Fruit fly (Drosophila melanogaster) whole organism, embryonic: ENCODE measurements around the gene CG34039.
A peak's percentile ranks its signal among the peaks of the same experiment; 100 is the strongest.

ENCODE experiments used
- Aef1 ChIP-seq: fragments of 200-800 bp; sonication (Bioruptor generic); IDR thresholded peaks from 3 replicates; pipeline ENCODE4 v1.3.6; 2022; ENCODE audit warnings: missing biosample characterization, missing genetic modification characterization
- Asciz ChIP-seq: fragments of 200-800 bp; sonication (Bioruptor generic); optimal IDR thresholded peaks from 2 replicates; lab custom pipeline; 2017; ENCODE audit warnings: missing biosample characterization, mild to moderate bottlenecking, missing genetic modification characterization, missing genetic modification reagents
- CG10565 ChIP-seq: fragments of 200-800 bp; sonication (Bioruptor generic); optimal IDR thresholded peaks from 3 replicates; lab custom pipeline; 2016; ENCODE audit warnings: missing biosample characterization, mild to moderate bottlenecking, missing genetic modification characterization
- CG10979 ChIP-seq: fragments of 200-800 bp; sonication (Bioruptor generic); optimal IDR thresholded peaks from 2 replicates; lab custom pipeline; 2018; ENCODE audit warnings: missing biosample characterization, mild to moderate bottlenecking, missing genetic modification characterization, moderate library complexity
- CG11093 ChIP-seq: fragments of 200-800 bp; sonication (Bioruptor generic); IDR thresholded peaks from 3 replicates; pipeline ENCODE4 v1.3.6; 2022; ENCODE audit warnings: missing biosample characterization, missing genetic modification characterization
- CG12104 ChIP-seq: fragments of 200-800 bp; sonication (Bioruptor generic); optimal IDR thresholded peaks from 3 replicates; lab custom pipeline; 2016; ENCODE audit warnings: missing biosample characterization, missing genetic modification characterization
- CG12236 ChIP-seq: fragments of 200-800 bp; sonication (Bioruptor generic); optimal IDR thresholded peaks from 2 replicates; lab custom pipeline; 2016; ENCODE audit warnings: missing biosample characterization, missing genetic modification characterization
- CG12942 ChIP-seq: fragments of 200-800 bp; sonication (Bioruptor generic); optimal IDR thresholded peaks from 3 replicates; lab custom pipeline; 2016; ENCODE audit warnings: missing biosample characterization, missing genetic modification characterization
- CG14965 ChIP-seq: fragments of 200-800 bp; sonication (Bioruptor generic); optimal IDR thresholded peaks from 2 replicates; lab custom pipeline; 2016; ENCODE audit warnings: missing biosample characterization, missing genetic modification characterization, borderline replicate concordance
- CG1603 ChIP-seq: fragments of 200-800 bp; sonication (Bioruptor generic); optimal IDR thresholded peaks from 2 replicates; lab custom pipeline; 2019; ENCODE audit warnings: missing biosample characterization, mild to moderate bottlenecking, missing genetic modification characterization, moderate library complexity
- CG17568 ChIP-seq: fragments of 200-800 bp; sonication (Bioruptor generic); optimal IDR thresholded peaks from 2 replicates; lab custom pipeline; 2018; ENCODE audit warnings: missing biosample characterization, mild to moderate bottlenecking, missing genetic modification characterization, moderate library complexity
- CG2875 ChIP-seq: fragments of 200-800 bp; sonication (Bioruptor generic); optimal IDR thresholded peaks from 2 replicates; lab custom pipeline; 2017; ENCODE audit warnings: missing biosample characterization, mild to moderate bottlenecking, missing genetic modification characterization, missing genetic modification reagents
- CG2889 ChIP-seq: fragments of 200-800 bp; sonication (Bioruptor generic); IDR thresholded peaks from 3 replicates; pipeline ENCODE4 v1.3.6; 2022; ENCODE audit warnings: missing biosample characterization, missing genetic modification characterization
- CG31224 ChIP-seq: fragments of 200-800 bp; sonication (Bioruptor generic); IDR thresholded peaks from 2 replicates; pipeline ENCODE4 v1.3.6; 2022; ENCODE audit warnings: missing biosample characterization, missing genetic modification characterization
- CG33213 ChIP-seq: fragments of 200-800 bp; sonication (Bioruptor generic); optimal IDR thresholded peaks from 3 replicates; lab custom pipeline; 2016; ENCODE audit warnings: missing biosample characterization, missing genetic modification characterization
- CG3838 ChIP-seq: fragments of 200-800 bp; sonication (Bioruptor generic); optimal IDR thresholded peaks from 3 replicates; lab custom pipeline; 2016; ENCODE audit warnings: missing biosample characterization, missing genetic modification characterization
- CG3847 ChIP-seq: fragments of 200-800 bp; sonication (Bioruptor generic); IDR thresholded peaks from 2 replicates; pipeline ENCODE4 v1.3.6; 2022; ENCODE audit warnings: missing biosample characterization, missing genetic modification characterization
- CG6791 ChIP-seq: fragments of 200-800 bp; sonication (Bioruptor generic); IDR thresholded peaks from 3 replicates; pipeline ENCODE4 v1.3.6; 2022; ENCODE audit warnings: missing biosample characterization, missing genetic modification characterization; ENCODE audit not compliant: partially characterized antibody
- CG6813 ChIP-seq: fragments of 200-800 bp; sonication (Bioruptor generic); optimal IDR thresholded peaks from 2 replicates; lab custom pipeline; 2017; ENCODE audit warnings: missing biosample characterization, missing genetic modification characterization, mild to moderate bottlenecking, moderate library complexity, missing genetic modification reagents
- CHES-1-like ChIP-seq: fragments of 200-800 bp; sonication (Bioruptor generic); optimal IDR thresholded peaks from 2 replicates; lab custom pipeline; 2016; ENCODE audit warnings: missing biosample characterization, missing genetic modification characterization
- Dbx ChIP-seq: fragments of 200-800 bp; sonication (Bioruptor generic); IDR thresholded peaks from 3 replicates; pipeline ENCODE4 v1.3.6; 2022; ENCODE audit warnings: missing biosample characterization, missing genetic modification characterization
- Doc2 ChIP-seq: fragments of 200-800 bp; sonication (Bioruptor generic); IDR thresholded peaks from 2 replicates; pipeline ENCODE4 v1.3.6; 2022; ENCODE audit warnings: missing biosample characterization, missing genetic modification characterization
- Ets65A ChIP-seq: fragments of 200-800 bp; sonication (Bioruptor generic); peaks from one replicate; lab custom pipeline; 2016; ENCODE audit warnings: missing biosample characterization, missing genetic modification characterization
- Fer1 ChIP-seq: fragments of 200-800 bp; sonication (Bioruptor generic); optimal IDR thresholded peaks from 2 replicates; lab custom pipeline; 2017; ENCODE audit warnings: missing biosample characterization, mild to moderate bottlenecking, missing genetic modification characterization
- HLH4C ChIP-seq: fragments of 200-800 bp; sonication (Bioruptor generic); IDR thresholded peaks from 3 replicates; pipeline ENCODE4 v1.3.6; 2022; ENCODE audit warnings: missing biosample characterization, missing genetic modification characterization; ENCODE audit not compliant: partially characterized antibody
- HLH54F ChIP-seq: fragments of 200-800 bp; sonication (Bioruptor generic); optimal IDR thresholded peaks from 3 replicates; lab custom pipeline; 2016; ENCODE audit warnings: missing biosample characterization, missing genetic modification characterization
- Hand ChIP-seq: fragments of 200-800 bp; sonication (Bioruptor generic); optimal IDR thresholded peaks from 2 replicates; lab custom pipeline; 2017; ENCODE audit warnings: mild to moderate bottlenecking, missing biosample characterization, missing genetic modification reagents, missing genetic modification characterization
- HmgD ChIP-seq: fragments of 200-800 bp; sonication (Bioruptor generic); optimal IDR thresholded peaks from 3 replicates; lab custom pipeline; 2016; ENCODE audit warnings: missing biosample characterization, missing genetic modification characterization
- Hsf ChIP-seq: fragments of 200-800 bp; sonication (Bioruptor generic); optimal IDR thresholded peaks from 3 replicates; lab custom pipeline; 2016; ENCODE audit warnings: missing biosample characterization, missing genetic modification characterization
- Kr ChIP-seq: fragments of 200-800 bp; sonication (Bioruptor generic); optimal IDR thresholded peaks from 2 replicates; lab custom pipeline; 2017; ENCODE audit warnings: missing biosample characterization, mild to moderate bottlenecking, missing genetic modification characterization
- Nf-YA ChIP-seq: fragments of 200-800 bp; sonication (Bioruptor generic); IDR thresholded peaks from 2 replicates; pipeline ENCODE4 v1.3.6; 2022; ENCODE audit warnings: missing biosample characterization, missing genetic modification characterization
- Nf-YC ChIP-seq: fragments of 200-800 bp; optimal IDR thresholded peaks from 3 replicates; lab custom pipeline; 2019; ENCODE audit warnings: missing biosample characterization, mild to moderate bottlenecking, missing genetic modification characterization, moderate library complexity
- Sox100B ChIP-seq: fragments of 200-800 bp; sonication (Bioruptor generic); optimal IDR thresholded peaks from 3 replicates; lab custom pipeline; 2018; ENCODE audit warnings: missing biosample characterization, mild to moderate bottlenecking, missing genetic modification characterization
- TFAM ChIP-seq: fragments of 200-800 bp; sonication (Bioruptor generic); optimal IDR thresholded peaks from 2 replicates; lab custom pipeline; 2017; ENCODE audit warnings: missing biosample characterization, missing genetic modification characterization, inconsistent platforms
- Xbp1 ChIP-seq: fragments of 200-800 bp; sonication (Bioruptor generic); optimal IDR thresholded peaks from 3 replicates; lab custom pipeline; 2016; ENCODE audit warnings: missing biosample characterization, mild to moderate bottlenecking, missing genetic modification characterization
- ap ChIP-seq: fragments of 200-800 bp; sonication (Bioruptor generic); IDR thresholded peaks from 2 replicates; pipeline ENCODE4 v1.3.6; 2022; ENCODE audit warnings: missing biosample characterization, missing genetic modification characterization
- ato ChIP-seq: fragments of 200-800 bp; sonication (Bioruptor generic); IDR thresholded peaks from 2 replicates; pipeline ENCODE4 v1.3.6; 2022; ENCODE audit warnings: missing biosample characterization, missing genetic modification characterization; ENCODE audit not compliant: partially characterized antibody
- ci ChIP-seq: fragments of 200-800 bp; sonication (Bioruptor generic); IDR thresholded peaks from 3 replicates; pipeline ENCODE4 v1.3.6; 2022; ENCODE audit warnings: missing biosample characterization, missing genetic modification characterization
- croc ChIP-seq: fragments of 200-800 bp; sonication (Bioruptor generic); conservative IDR thresholded peaks from 3 replicates; pipeline ENCODE4 v1.3.6; 2022; ENCODE audit warnings: missing biosample characterization, missing genetic modification characterization
- crp ChIP-seq, 2 experiments: fragments of 200-800 bp; sonication (Bioruptor generic); optimal IDR thresholded peaks; 2 replicates in 1 of 2; 3 replicates in 1 of 2; lab custom pipeline; 2017; ENCODE audit warnings: missing biosample characterization in 2 of 2, missing genetic modification characterization in 2 of 2, mild to moderate bottlenecking in 1 of 2, moderate library complexity in 1 of 2
- emc ChIP-seq: fragments of 200-800 bp; sonication (Bioruptor generic); optimal IDR thresholded peaks from 2 replicates; lab custom pipeline; 2016; ENCODE audit warnings: missing biosample characterization, missing genetic modification characterization
- ems ChIP-seq: fragments of 200-800 bp; sonication (Bioruptor generic); optimal IDR thresholded peaks from 3 replicates; lab custom pipeline; 2016; ENCODE audit warnings: missing biosample characterization, missing genetic modification characterization
- grau ChIP-seq: fragments of 200-800 bp; optimal IDR thresholded peaks from 3 replicates; lab custom pipeline; 2019; ENCODE audit warnings: missing biosample characterization, mild to moderate bottlenecking, missing genetic modification characterization, moderate library complexity
- luna ChIP-seq: fragments of 200-800 bp; sonication (Bioruptor generic); optimal IDR thresholded peaks from 2 replicates; lab custom pipeline; 2016; ENCODE audit warnings: missing biosample characterization, missing genetic modification characterization
- p53 ChIP-seq: fragments of 200-800 bp; sonication (Bioruptor generic); optimal IDR thresholded peaks from 2 replicates; lab custom pipeline; 2016; ENCODE audit warnings: missing biosample characterization, missing genetic modification characterization
- pnt ChIP-seq: fragments of 200-800 bp; sonication (Bioruptor generic); optimal IDR thresholded peaks from 3 replicates; lab custom pipeline; 2016; ENCODE audit warnings: missing biosample characterization, missing genetic modification characterization
- scrt ChIP-seq: fragments of 200-800 bp; sonication (Bioruptor generic); optimal IDR thresholded peaks from 2 replicates; lab custom pipeline; 2018; ENCODE audit warnings: missing biosample characterization, mild to moderate bottlenecking, missing genetic modification characterization, moderate library complexity
- so ChIP-seq: fragments of 200-800 bp; sonication (Bioruptor generic); IDR thresholded peaks from 3 replicates; pipeline ENCODE4 v1.3.6; 2022; ENCODE audit warnings: missing biosample characterization, missing genetic modification characterization
- tap ChIP-seq: fragments of 200-800 bp; optimal IDR thresholded peaks from 3 replicates; lab custom pipeline; 2019; ENCODE audit warnings: missing biosample characterization, mild to moderate bottlenecking, missing genetic modification characterization, moderate library complexity
- tna ChIP-seq: fragments of 200-800 bp; sonication (Bioruptor generic); IDR thresholded peaks from 2 replicates; pipeline ENCODE4 v1.3.6; 2022; ENCODE audit warnings: missing biosample characterization, missing genetic modification characterization; ENCODE audit not compliant: partially characterized antibody
- twi ChIP-seq: fragments of 200-800 bp; optimal IDR thresholded peaks from 2 replicates; lab custom pipeline; 2019; ENCODE audit warnings: missing biosample characterization, mild to moderate bottlenecking, missing genetic modification characterization, moderate library complexity

CG34039 gene

dm6 chr3L:14555052-14555451 lies 4.7 kb upstream of the CG34039 start (continued):
- peak; percentile 63 for TF ChIP-seq Kr (GFP tag; lab: Kevin White, UChicago)
- no peak for TF ChIP-seq Xbp1
- TF ChIP-seq CG2889 (GFP tag; lab: Robert Waterston, UW): no peak
- TF ChIP-seq CG33213 (GFP tag; lab: Kevin White, UChicago): no peak
- peak; percentile 1 for TF ChIP-seq CG10979
- no peak for TF ChIP-seq HLH54F (GFP tag; lab: Kevin White, UChicago)
- TF ChIP-seq Doc2 (GFP tag; lab: Robert Waterston, UW): no peak
- TF ChIP-seq grau (tag; lab: Kevin White, UChicago): peak; percentile 88
- no peak for TF ChIP-seq Hand (GFP tag; lab: Kevin White, UChicago)
- TF ChIP-seq Hsf: no peak
- TF ChIP-seq luna: no peak
- no peak for TF ChIP-seq ems (GFP tag; lab: Kevin White, UChicago)
- TF ChIP-seq TFAM (GFP tag; lab: Kevin White, UChicago): no peak
- TF ChIP-seq croc: no peak
- TF ChIP-seq Ets65A: no peak
- no peak for TF ChIP-seq Aef1 (GFP tag; lab: Robert Waterston, UW)
- no peak for TF ChIP-seq CHES-1-like (GFP tag; lab: Kevin White, UChicago)
- TF ChIP-seq pnt (GFP tag; lab: Kevin White, UChicago): no peak
- TF ChIP-seq CG31224 (GFP tag; lab: Robert Waterston, UW): no peak
- peak; percentile 48 for TF ChIP-seq Nf-YC (tag; lab: Kevin White, UChicago)
- TF ChIP-seq Sox100B (GFP tag; lab: Kevin White, UChicago): peak; percentile 36
- TF ChIP-seq CG3847: peak; percentile 16; the same call in 1 of the 2 replicates
- no peak for TF ChIP-seq ato (GFP tag; lab: Robert Waterston, UW)
- TF ChIP-seq CG17568: peak; percentile 58
- TF ChIP-seq scrt (GFP tag; lab: Kevin White, UChicago): peak; percentile 26
- TF ChIP-seq so (GFP tag; lab: Robert Waterston, UW): 0 out of 3 replicates have a peak, but pooled peaks have one; percentile 50
- 0 out of 3 replicates have a peak, but pooled peaks have one; percentile 12 for TF ChIP-seq Dbx (GFP tag; lab: Robert Waterston, UW)
- TF ChIP-seq CG11093: no peak
- no peak for TF ChIP-seq CG12236
- TF ChIP-seq CG12942 (GFP tag; lab: Kevin White, UChicago): no peak
- peak; percentile 68 for TF ChIP-seq CG6813 (GFP tag; lab: Kevin White, UChicago)
- peak; percentile 69 for TF ChIP-seq Fer1 (GFP tag; lab: Kevin White, UChicago)
- no peak for TF ChIP-seq ap (GFP tag; lab: Robert Waterston, UW)
- peak; percentile 2 for TF ChIP-seq tap
- no peak for TF ChIP-seq CG2875
- no peak for TF ChIP-seq twi (tag; lab: Kevin White, UChicago)
- TF ChIP-seq emc (GFP tag; lab: Kevin White, UChicago): no peak
- no peak for TF ChIP-seq CG14965
- TF ChIP-seq p53 (GFP tag; lab: Kevin White, UChicago): no peak
- no peak for TF ChIP-seq CG10565
- no peak; the same call in 2 of the 3 replicates for TF ChIP-seq ci
- TF ChIP-seq HLH4C: no peak
- no peak for TF ChIP-seq crp (GFP tag; optimal IDR thresholded peaks at IDR 0.05; lab: Kevin White, UChicago)
- no peak for TF ChIP-seq CG6791 (GFP tag; lab: Robert Waterston, UW)
- TF ChIP-seq tna (GFP tag; lab: Robert Waterston, UW): no peak
- TF ChIP-seq Asciz: peak; percentile 79
- TF ChIP-seq HmgD (GFP tag; lab: Kevin White, UChicago): no peak
- no peak for TF ChIP-seq CG12104 (GFP tag; lab: Kevin White, UChicago)
- TF ChIP-seq CG3838 (GFP tag; lab: Kevin White, UChicago): no peak
- 0 out of 2 replicates have a peak, but pooled peaks have one; percentile 39 for TF ChIP-seq Nf-YA (GFP tag; lab: Robert Waterston, UW)
- peak; percentile 4 for TF ChIP-seq CG1603 (tag; lab: Kevin White, UChicago)
